Fruit fly (Drosophila melanogaster) whole organism, prepupa: ENCODE results near the gene Ir93a.

Experiments
- Blimp-1 ChIP-seq: fragments of 200-800 bp; sonication (Bioruptor generic); optimal IDR thresholded peaks from 3 replicates; lab custom pipeline; 2017; ENCODE audit warnings: missing biosample characterization, missing genetic modification characterization, mild to moderate bottlenecking, moderate library complexity, missing genetic modification reagents
- CG10631 ChIP-seq: fragments of 200-800 bp; sonication (Bioruptor generic); optimal IDR thresholded peaks from 2 replicates; lab custom pipeline; 2016; ENCODE audit warnings: missing biosample characterization, missing genetic modification characterization
- CG10669 ChIP-seq: fragments of 200-800 bp; sonication (Bioruptor generic); optimal IDR thresholded peaks from 3 replicates; lab custom pipeline; 2018; ENCODE audit warnings: missing biosample characterization, mild to moderate bottlenecking, missing genetic modification characterization, moderate library complexity
- CG11294 ChIP-seq: fragments of 200-800 bp; sonication (Bioruptor generic); IDR thresholded peaks from 2 replicates; pipeline ENCODE4 v1.3.6; 2022; ENCODE audit warnings: missing biosample characterization, missing genetic modification characterization
- CG11902 ChIP-seq: fragments of 200-800 bp; sonication (Bioruptor generic); optimal IDR thresholded peaks from 3 replicates; lab custom pipeline; 2016; ENCODE audit warnings: missing biosample characterization, missing genetic modification characterization
- CG15336 ChIP-seq: fragments of 200-800 bp; sonication (Bioruptor generic); IDR thresholded peaks from 2 replicates; pipeline ENCODE4 v1.3.6; 2022; ENCODE audit warnings: missing biosample characterization, missing genetic modification characterization
- CG16779 ChIP-seq: fragments of 200-800 bp; sonication (Bioruptor generic); optimal IDR thresholded peaks from 3 replicates; lab custom pipeline; 2017; ENCODE audit warnings: missing biosample characterization, mild to moderate bottlenecking, missing genetic modification characterization
- CG3032 ChIP-seq: fragments of 200-800 bp; optimal IDR thresholded peaks from 2 replicates; lab custom pipeline; 2019; ENCODE audit warnings: missing biosample characterization, mild to moderate bottlenecking, missing genetic modification characterization, moderate library complexity
- CG31627 ChIP-seq: fragments of 200-800 bp; sonication (Bioruptor generic); optimal IDR thresholded peaks from 3 replicates; lab custom pipeline; 2016; ENCODE audit warnings: missing biosample characterization, missing genetic modification characterization
- CG32006 ChIP-seq: fragments of 200-800 bp; sonication (Bioruptor generic); optimal IDR thresholded peaks from 3 replicates; lab custom pipeline; 2017; ENCODE audit warnings: missing biosample characterization, mild to moderate bottlenecking, missing genetic modification characterization
- CG34406 ChIP-seq: fragments of 200-800 bp; sonication (Bioruptor generic); optimal IDR thresholded peaks from 3 replicates; lab custom pipeline; 2016; ENCODE audit warnings: missing biosample characterization, missing genetic modification characterization
- CG3919 ChIP-seq: fragments of 200-800 bp; sonication (Bioruptor generic); optimal IDR thresholded peaks from 3 replicates; lab custom pipeline; 2016; ENCODE audit warnings: missing biosample characterization, missing genetic modification characterization
- CG6276 ChIP-seq: fragments of 200-800 bp; sonication (Bioruptor generic); optimal IDR thresholded peaks from 2 replicates; lab custom pipeline; 2017; ENCODE audit warnings: missing biosample characterization, mild to moderate bottlenecking, missing genetic modification characterization
- CG6792 ChIP-seq: fragments of 200-800 bp; sonication (Bioruptor generic); optimal IDR thresholded peaks from 3 replicates; lab custom pipeline; 2016; ENCODE audit warnings: missing biosample characterization, missing genetic modification characterization
- CG6808 ChIP-seq: fragments of 200-800 bp; sonication (Bioruptor generic); optimal IDR thresholded peaks from 3 replicates; lab custom pipeline; 2017; ENCODE audit warnings: missing biosample characterization, missing genetic modification characterization, mild to moderate bottlenecking, moderate library complexity, missing genetic modification reagents
- CG6854 ChIP-seq: fragments of 200-800 bp; sonication (Bioruptor generic); optimal IDR thresholded peaks from 2 replicates; lab custom pipeline; 2017; ENCODE audit warnings: missing biosample characterization, mild to moderate bottlenecking, missing genetic modification characterization
- CG7368 ChIP-seq: fragments of 200-800 bp; sonication (Bioruptor generic); optimal IDR thresholded peaks from 3 replicates; lab custom pipeline; 2016; ENCODE audit warnings: missing biosample characterization, missing genetic modification characterization
- CG8119 ChIP-seq: fragments of 200-800 bp; sonication (Bioruptor generic); IDR thresholded peaks from 3 replicates; pipeline ENCODE4 v1.3.6; 2022; ENCODE audit warnings: missing biosample characterization, missing genetic modification characterization
- CG8319 ChIP-seq: fragments of 200-800 bp; sonication (Bioruptor generic); optimal IDR thresholded peaks from 3 replicates; lab custom pipeline; 2016; ENCODE audit warnings: missing biosample characterization, missing genetic modification characterization
- CG8632 ChIP-seq: fragments of 200-800 bp; sonication (Bioruptor generic); optimal IDR thresholded peaks from 3 replicates; lab custom pipeline; 2016; ENCODE audit warnings: missing biosample characterization, missing genetic modification characterization
- CG9139 ChIP-seq: fragments of 200-800 bp; sonication (Bioruptor generic); optimal IDR thresholded peaks from 3 replicates; lab custom pipeline; 2017; ENCODE audit warnings: missing biosample characterization, mild to moderate bottlenecking, missing genetic modification characterization
- Eip75B ChIP-seq: fragments of 200-800 bp; sonication (Bioruptor generic); optimal IDR thresholded peaks from 3 replicates; lab custom pipeline; 2016; ENCODE audit warnings: missing biosample characterization, missing genetic modification characterization
- Eip78C ChIP-seq: fragments of 200-800 bp; sonication (Bioruptor generic); peaks from one replicate; lab custom pipeline; 2016; ENCODE audit warnings: missing biosample characterization, missing genetic modification characterization
- Eip93F ChIP-seq: fragments of 200-800 bp; sonication (Bioruptor generic); optimal IDR thresholded peaks from 2 replicates; lab custom pipeline; 2016; ENCODE audit warnings: missing biosample characterization, mild to moderate bottlenecking, missing genetic modification characterization
- Ets21C ChIP-seq: fragments of 200-800 bp; sonication (Bioruptor generic); optimal IDR thresholded peaks from 3 replicates; lab custom pipeline; 2016; ENCODE audit warnings: missing biosample characterization, missing genetic modification characterization
- Ets96B ChIP-seq: fragments of 200-800 bp; optimal IDR thresholded peaks from 2 replicates; lab custom pipeline; 2019; ENCODE audit warnings: missing biosample characterization, mild to moderate bottlenecking, missing genetic modification characterization, moderate library complexity
- Gug ChIP-seq: fragments of 200-800 bp; sonication (Bioruptor generic); IDR thresholded peaks from 2 replicates; pipeline ENCODE4 v1.3.6; 2022; ENCODE audit warnings: missing biosample characterization, missing genetic modification characterization
- Hr38 ChIP-seq: sonication (Bioruptor generic); optimal IDR thresholded peaks from 2 replicates; lab custom pipeline; 2016; ENCODE audit warnings: missing biosample characterization, missing genetic modification characterization
- Hr39 ChIP-seq: fragments of 200-800 bp; sonication (Bioruptor generic); optimal IDR thresholded peaks from 2 replicates; lab custom pipeline; 2016; ENCODE audit warnings: missing biosample characterization, missing genetic modification characterization
- Hr4 ChIP-seq: fragments of 200-800 bp; sonication (Bioruptor generic); optimal IDR thresholded peaks from 3 replicates; lab custom pipeline; 2016; ENCODE audit warnings: missing biosample characterization, missing genetic modification characterization
- Lpt ChIP-seq: fragments of 200-800 bp; sonication (Bioruptor generic); optimal IDR thresholded peaks from 3 replicates; lab custom pipeline; 2016; ENCODE audit warnings: missing biosample characterization, missing genetic modification characterization
- Smox ChIP-seq: fragments of 200-800 bp; sonication (Bioruptor generic); optimal IDR thresholded peaks from 3 replicates; lab custom pipeline; 2016; ENCODE audit warnings: missing biosample characterization, missing genetic modification characterization
- Sox102F ChIP-seq: fragments of 200-800 bp; sonication (Bioruptor generic); optimal IDR thresholded peaks from 2 replicates; lab custom pipeline; 2016; ENCODE audit warnings: missing biosample characterization, mild to moderate bottlenecking, missing genetic modification characterization
- Sox14 ChIP-seq: fragments of 200-800 bp; sonication (Bioruptor generic); optimal IDR thresholded peaks from 3 replicates; lab custom pipeline; 2016; ENCODE audit warnings: missing biosample characterization, missing genetic modification characterization
- Sox15 ChIP-seq: fragments of 200-800 bp; sonication (Bioruptor generic); optimal IDR thresholded peaks from 3 replicates; lab custom pipeline; 2016; ENCODE audit warnings: missing biosample characterization, missing genetic modification characterization
- achi ChIP-seq: fragments of 200-800 bp; sonication (Bioruptor generic); optimal IDR thresholded peaks from 3 replicates; lab custom pipeline; 2016; ENCODE audit warnings: missing biosample characterization, missing genetic modification characterization
- acj6 ChIP-seq: fragments of 200-800 bp; sonication (Bioruptor generic); optimal IDR thresholded peaks from 3 replicates; lab custom pipeline; 2016; ENCODE audit warnings: missing biosample characterization, missing genetic modification characterization
- cyc ChIP-seq: fragments of 200-800 bp; sonication (Bioruptor generic); optimal IDR thresholded peaks from 3 replicates; lab custom pipeline; 2016; ENCODE audit warnings: missing biosample characterization, missing genetic modification characterization
- dac ChIP-seq: fragments of 200-800 bp; sonication (Bioruptor generic); optimal IDR thresholded peaks from 2 replicates; lab custom pipeline; 2017; ENCODE audit warnings: missing biosample characterization, mild to moderate bottlenecking, missing genetic modification characterization
- dsx ChIP-seq: fragments of 200-800 bp; optimal IDR thresholded peaks from 3 replicates; lab custom pipeline; 2019; ENCODE audit warnings: missing biosample characterization, mild to moderate bottlenecking, missing genetic modification characterization, moderate library complexity; ENCODE audit not compliant: poor library complexity, severe bottlenecking
- eg ChIP-seq: fragments of 200-800 bp; sonication (Bioruptor generic); IDR thresholded peaks from 3 replicates; pipeline ENCODE4 v1.3.6; 2022; ENCODE audit warnings: missing biosample characterization, missing genetic modification characterization
- fd59A ChIP-seq: fragments of 200-800 bp; sonication (Bioruptor generic); optimal IDR thresholded peaks from 2 replicates; lab custom pipeline; 2017; ENCODE audit warnings: missing biosample characterization, mild to moderate bottlenecking, missing genetic modification characterization, missing genetic modification reagents
- fd85E ChIP-seq: fragments of 200-800 bp; sonication (Bioruptor generic); optimal IDR thresholded peaks from 3 replicates; lab custom pipeline; 2016; ENCODE audit warnings: missing biosample characterization, missing genetic modification characterization
- fkh ChIP-seq: fragments of 200-800 bp; sonication (Bioruptor generic); optimal IDR thresholded peaks from 3 replicates; lab custom pipeline; 2017; ENCODE audit warnings: missing biosample characterization, mild to moderate bottlenecking, missing genetic modification characterization, moderate library complexity
- lz ChIP-seq: fragments of 200-800 bp; sonication (Bioruptor generic); optimal IDR thresholded peaks from 3 replicates; lab custom pipeline; 2016; ENCODE audit warnings: missing biosample characterization, missing genetic modification characterization
- net ChIP-seq: fragments of 200-800 bp; sonication (Bioruptor generic); optimal IDR thresholded peaks from 3 replicates; lab custom pipeline; 2016; ENCODE audit warnings: missing biosample characterization, missing genetic modification characterization
- salr ChIP-seq, 2 experiments: fragments of 200-800 bp; sonication (Bioruptor generic); optimal IDR thresholded peaks; 3 replicates each; lab custom pipeline; 2016 to 2018; ENCODE audit warnings: missing biosample characterization in 2 of 2, missing genetic modification characterization in 2 of 2, mild to moderate bottlenecking in 1 of 2
- ss ChIP-seq, 2 experiments: fragments of 200-800 bp; sonication (Bioruptor generic); optimal IDR thresholded peaks; 2 replicates in 1 of 2; 3 replicates in 1 of 2; lab custom pipeline; 2017 to 2018; ENCODE audit warnings: mild to moderate bottlenecking in 2 of 2, missing biosample characterization in 2 of 2, missing genetic modification characterization in 2 of 2, moderate library complexity in 1 of 2
- svp ChIP-seq: fragments of 200-800 bp; sonication (Bioruptor generic); peaks from one replicate; lab custom pipeline; 2016; ENCODE audit warnings: missing biosample characterization, missing genetic modification characterization
- topi ChIP-seq: fragments of 200-800 bp; sonication (Bioruptor generic); optimal IDR thresholded peaks from 3 replicates; lab custom pipeline; 2016; ENCODE audit warnings: missing biosample characterization, missing genetic modification characterization
- vri ChIP-seq: fragments of 200-800 bp; sonication (Bioruptor generic); optimal IDR thresholded peaks from 3 replicates; lab custom pipeline; 2016; ENCODE audit warnings: missing biosample characterization, mild to moderate bottlenecking, missing genetic modification characterization

Gene Ir93a

dm6 chr3R:20828520-20829415 lies 31.0 kb downstream of the Ir93a start:
- TF ChIP-seq vri (GFP tag; lab: Kevin White, UChicago) (peak; percentile 99), Ets96B (tag; lab: Kevin White, UChicago) (no peak), dsx (GFP tag; lab: Kevin White, UChicago) (peak; percentile 91), CG11902 (GFP tag; lab: Kevin White, UChicago) (no peak), salr (GFP tag; optimal IDR thresholded peaks at IDR 0.05; lab: Kevin White, UChicago) (no peak), CG32006 (GFP tag; lab: Kevin White, UChicago) (no peak), Eip78C (GFP tag; lab: Kevin White, UChicago) (peak; percentile 8), Ets21C (GFP tag; lab: Kevin White, UChicago) (no peak), CG3919 (GFP tag; lab: Kevin White, UChicago) (no peak), CG34406 (no peak), CG7368 (GFP tag; lab: Kevin White, UChicago) (no peak), CG15336 (GFP tag; lab: Robert Waterston, UW) (no peak), Sox14 (no peak), CG10631 (no peak), CG10669 (GFP tag; lab: Kevin White, UChicago) (no peak), Lpt (no peak), CG8632 (no peak), CG6854 (GFP tag; lab: Kevin White, UChicago) (no peak), Sox15 (GFP tag; lab: Kevin White, UChicago) (no peak), CG16779 (tag; lab: Kevin White, UChicago) (no peak), CG8119 (GFP tag; lab: Robert Waterston, UW) (no peak), CG9139 (GFP tag; lab: Kevin White, UChicago) (no peak), Eip93F (GFP tag; lab: Kevin White, UChicago) (no peak), cyc (GFP tag; lab: Kevin White, UChicago) (no peak), CG3032 (tag; lab: Kevin White, UChicago) (no peak), Gug (no peak), net (no peak), Smox (GFP tag; lab: Kevin White, UChicago) (no peak), CG8319 (GFP tag; lab: Kevin White, UChicago) (no peak), Hr4 (GFP tag; lab: Kevin White, UChicago) (no peak), CG6808 (GFP tag; lab: Kevin White, UChicago) (no peak), lz (peak; percentile 6), CG31627 (GFP tag; lab: Kevin White, UChicago) (no peak), dac (GFP tag; lab: Kevin White, UChicago) (no peak), eg (GFP tag; lab: Robert Waterston, UW) (0 out of 3 replicates have a peak, but pooled peaks have one; percentile 25), fkh (GFP tag; lab: Kevin White, UChicago) (peak; percentile 63), achi (no peak), Hr38 (GFP tag; lab: Kevin White, UChicago) (no peak), topi (GFP tag; lab: Kevin White, UChicago) (no peak), Blimp-1 (GFP tag; lab: Kevin White, UChicago) (no peak), CG6792 (GFP tag; lab: Kevin White, UChicago) (no peak), CG6276 (GFP tag; lab: Kevin White, UChicago) (no peak), acj6 (no peak), CG11294 (GFP tag; lab: Robert Waterston, UW) (no peak), Eip75B (GFP tag; lab: Kevin White, UChicago) (no peak), fd59A (GFP tag; lab: Kevin White, UChicago) (no peak), fd85E (GFP tag; lab: Kevin White, UChicago) (no peak), svp (GFP tag; lab: Kevin White, UChicago) (peak; percentile 96), Hr39 (no peak), ss (GFP tag; optimal IDR thresholded peaks at IDR 0.05; lab: Kevin White, UChicago) (peak in 1 of 2 experiments; percentile 55), Sox102F (no peak)
